Fruit fly (Drosophila melanogaster) whole organism, embryonic: ENCODE results near the gene CG12075.
A peak's percentile ranks its signal among the peaks of the same experiment; 100 is the strongest.

ENCODE experiments used
- Bteb2 ChIP-seq: fragments of 200-800 bp; sonication (Bioruptor generic); optimal IDR thresholded peaks from 2 replicates; lab custom pipeline; 2016; ENCODE audit warnings: missing biosample characterization, missing genetic modification characterization
- CG10543 ChIP-seq: fragments of 200-800 bp; sonication (Bioruptor generic); optimal IDR thresholded peaks from 3 replicates; lab custom pipeline; 2017; ENCODE audit warnings: missing biosample characterization, mild to moderate bottlenecking, missing genetic modification characterization, moderate library complexity
- CG11504 ChIP-seq: fragments of 200-800 bp; sonication (Bioruptor generic); optimal IDR thresholded peaks from 3 replicates; lab custom pipeline; 2019; ENCODE audit warnings: missing biosample characterization, mild to moderate bottlenecking, missing genetic modification characterization, moderate library complexity
- CG12942 ChIP-seq: fragments of 200-800 bp; sonication (Bioruptor generic); optimal IDR thresholded peaks from 3 replicates; lab custom pipeline; 2016; ENCODE audit warnings: missing biosample characterization, missing genetic modification characterization
- CG14710 ChIP-seq: fragments of 200-800 bp; sonication (Bioruptor generic); optimal IDR thresholded peaks from 3 replicates; lab custom pipeline; 2019; ENCODE audit warnings: missing biosample characterization, mild to moderate bottlenecking, missing genetic modification characterization, moderate library complexity
- CG1529 ChIP-seq: fragments of 200-800 bp; sonication (Bioruptor generic); optimal IDR thresholded peaks from 3 replicates; lab custom pipeline; 2018; ENCODE audit warnings: missing biosample characterization, missing genetic modification characterization
- CG1602 ChIP-seq: fragments of 200-800 bp; sonication (Bioruptor generic); optimal IDR thresholded peaks from 3 replicates; lab custom pipeline; 2016; ENCODE audit warnings: missing biosample characterization, missing genetic modification characterization
- CG1792 ChIP-seq: fragments of 200-800 bp; sonication (Bioruptor generic); optimal IDR thresholded peaks from 2 replicates; lab custom pipeline; 2016; ENCODE audit warnings: missing biosample characterization, missing genetic modification characterization
- CG2202 ChIP-seq: fragments of 200-800 bp; sonication (Bioruptor generic); optimal IDR thresholded peaks from 2 replicates; lab custom pipeline; 2018; ENCODE audit warnings: missing biosample characterization, mild to moderate bottlenecking, missing genetic modification characterization
- CG3847 ChIP-seq: fragments of 200-800 bp; sonication (Bioruptor generic); IDR thresholded peaks from 2 replicates; pipeline ENCODE4 v1.3.6; 2022; ENCODE audit warnings: missing biosample characterization, missing genetic modification characterization
- CG42726 ChIP-seq: fragments of 200-800 bp; sonication (Bioruptor generic); IDR thresholded peaks from 2 replicates; pipeline ENCODE4 v1.3.6; 2022; ENCODE audit warnings: missing biosample characterization, missing genetic modification characterization; ENCODE audit not compliant: partially characterized antibody
- CG6813 ChIP-seq: fragments of 200-800 bp; sonication (Bioruptor generic); optimal IDR thresholded peaks from 2 replicates; lab custom pipeline; 2017; ENCODE audit warnings: missing biosample characterization, missing genetic modification characterization, mild to moderate bottlenecking, moderate library complexity, missing genetic modification reagents
- CG7271 ChIP-seq: fragments of 200-800 bp; sonication (Bioruptor generic); optimal IDR thresholded peaks from 2 replicates; lab custom pipeline; 2018; ENCODE audit warnings: missing biosample characterization, mild to moderate bottlenecking, missing genetic modification characterization, moderate library complexity
- CG7372 ChIP-seq: fragments of 200-800 bp; sonication (Bioruptor generic); IDR thresholded peaks from 2 replicates; pipeline ENCODE4 v1.3.6; 2022; ENCODE audit warnings: missing biosample characterization, missing genetic modification characterization
- CG8290 ChIP-seq, 3 experiments: fragments of 200-800 bp; sonication (Bioruptor generic); optimal IDR thresholded peaks; 2 replicates each; lab custom pipeline; 2016 to 2019; ENCODE audit warnings: missing biosample characterization in 3 of 3, missing genetic modification characterization in 3 of 3, mild to moderate bottlenecking in 2 of 3, moderate library complexity in 1 of 3
- CG8388 ChIP-seq: fragments of 200-800 bp; sonication (Bioruptor generic); optimal IDR thresholded peaks from 2 replicates; lab custom pipeline; 2019; ENCODE audit warnings: missing biosample characterization, mild to moderate bottlenecking, missing genetic modification characterization, moderate library complexity
- CG9215 ChIP-seq: fragments of 200-800 bp; sonication (Bioruptor generic); IDR thresholded peaks from 2 replicates; pipeline ENCODE4 v1.3.6; 2022; ENCODE audit warnings: missing biosample characterization, missing genetic modification characterization
- CrebB ChIP-seq: fragments of 200-800 bp; sonication (Bioruptor generic); optimal IDR thresholded peaks from 3 replicates; lab custom pipeline; 2018; ENCODE audit warnings: missing biosample characterization, mild to moderate bottlenecking, missing genetic modification characterization
- Dbx ChIP-seq: fragments of 200-800 bp; sonication (Bioruptor generic); IDR thresholded peaks from 3 replicates; pipeline ENCODE4 v1.3.6; 2022; ENCODE audit warnings: missing biosample characterization, missing genetic modification characterization
- Drgx ChIP-seq: fragments of 200-800 bp; sonication (Bioruptor generic); IDR thresholded peaks from 2 replicates; pipeline ENCODE4 v1.3.6; 2022; ENCODE audit warnings: missing biosample characterization, missing genetic modification characterization
- E2f2 ChIP-seq: fragments of 200-800 bp; sonication (Bioruptor generic); IDR thresholded peaks from 2 replicates; pipeline ENCODE4 v1.3.6; 2022; ENCODE audit warnings: missing biosample characterization, missing genetic modification characterization
- Ets97D ChIP-seq: fragments of 200-800 bp; sonication (Bioruptor generic); optimal IDR thresholded peaks from 3 replicates; lab custom pipeline; 2016; ENCODE audit warnings: missing biosample characterization, missing genetic modification characterization
- H2.0 ChIP-seq: fragments of 200-800 bp; sonication (Bioruptor generic); IDR thresholded peaks from 2 replicates; pipeline ENCODE4 v1.3.6; 2022; ENCODE audit warnings: missing biosample characterization, missing genetic modification characterization
- HLH3B ChIP-seq: fragments of 200-800 bp; sonication (Bioruptor generic); IDR thresholded peaks from 2 replicates; pipeline ENCODE4 v1.3.6; 2022; ENCODE audit warnings: missing biosample characterization, missing genetic modification characterization
- HLHmδ ChIP-seq: fragments of 200-800 bp; sonication (Bioruptor generic); optimal IDR thresholded peaks from 2 replicates; lab custom pipeline; 2018; ENCODE audit warnings: missing biosample characterization, mild to moderate bottlenecking, missing genetic modification characterization, moderate library complexity
- Hr39 ChIP-seq: fragments of >200 bp; optimal IDR thresholded peaks from 2 replicates; lab custom pipeline; 2017
- Lpt ChIP-seq: fragments of >200 bp; optimal IDR thresholded peaks from 2 replicates; lab custom pipeline; 2018; ENCODE audit warnings: missing biosample characterization, missing genetic modification characterization
- Nf-YB ChIP-seq: fragments of 200-800 bp; sonication (Bioruptor generic); optimal IDR thresholded peaks from 3 replicates; lab custom pipeline; 2019; ENCODE audit warnings: missing biosample characterization, mild to moderate bottlenecking, missing genetic modification characterization, moderate library complexity
- Opbp ChIP-seq: fragments of 200-800 bp; sonication (Bioruptor generic); IDR thresholded peaks from 3 replicates; pipeline ENCODE4 v1.3.6; 2022; ENCODE audit warnings: missing biosample characterization, missing genetic modification characterization; ENCODE audit not compliant: partially characterized antibody
- Taf1 ChIP-seq: fragments of 200-800 bp; sonication (Bioruptor generic); IDR thresholded peaks from 2 replicates; pipeline ENCODE4 v1.3.6; 2022; ENCODE audit warnings: missing biosample characterization, missing genetic modification characterization
- Vsx1 ChIP-seq: fragments of 200-800 bp; sonication (Bioruptor generic); optimal IDR thresholded peaks from 2 replicates; lab custom pipeline; 2017; ENCODE audit warnings: missing biosample characterization, mild to moderate bottlenecking, missing genetic modification characterization, missing genetic modification reagents
- bigmax ChIP-seq: fragments of 200-800 bp; sonication (Bioruptor generic); optimal IDR thresholded peaks from 2 replicates; lab custom pipeline; 2018; ENCODE audit warnings: missing biosample characterization, mild to moderate bottlenecking, missing genetic modification characterization
- fd64A ChIP-seq: fragments of 200-800 bp; sonication (Bioruptor generic); optimal IDR thresholded peaks from 3 replicates; lab custom pipeline; 2018; ENCODE audit warnings: missing biosample characterization, mild to moderate bottlenecking, missing genetic modification characterization
- gem ChIP-seq: fragments of 200-800 bp; sonication (Bioruptor generic); optimal IDR thresholded peaks from 2 replicates; lab custom pipeline; 2019; ENCODE audit warnings: missing biosample characterization, mild to moderate bottlenecking, missing genetic modification characterization, moderate library complexity
- hkb ChIP-seq, 2 experiments: fragments of 200-800 bp in 1 of 2; fragments of >200 bp in 1 of 2; sonication (Bioruptor generic) in 1 of 2; IDR thresholded peaks in 1 of 2; optimal IDR thresholded peaks in 1 of 2; 2 replicates each; pipeline versions ENCODE4 v1.3.6 to Lab custom; 2017 to 2022; ENCODE audit warnings: missing biosample characterization in 1 of 2, missing genetic modification characterization in 1 of 2
- kay ChIP-seq: fragments of 200-800 bp; sonication (Bioruptor generic); optimal IDR thresholded peaks from 2 replicates; lab custom pipeline; 2016; ENCODE audit warnings: missing biosample characterization, missing genetic modification characterization
- klu ChIP-seq: fragments of 200-800 bp; sonication (Bioruptor generic); IDR thresholded peaks from 2 replicates; pipeline ENCODE4 v1.3.6; 2022; ENCODE audit warnings: missing biosample characterization, missing genetic modification characterization
- lbe ChIP-seq: fragments of 200-800 bp; sonication (Bioruptor generic); optimal IDR thresholded peaks from 2 replicates; lab custom pipeline; 2016; ENCODE audit warnings: missing biosample characterization, mild to moderate bottlenecking, missing genetic modification characterization
- lola ChIP-seq, 3 experiments: fragments of >200 bp in 2 of 3; fragments of 200-800 bp in 1 of 3; sonication (Bioruptor generic) in 1 of 3; optimal IDR thresholded peaks; 2 replicates each; lab custom pipeline; 2017 to 2019; ENCODE audit warnings: missing biosample characterization in 3 of 3, missing genetic modification characterization in 3 of 3, mild to moderate bottlenecking in 1 of 3, moderate library complexity in 1 of 3
- onecut ChIP-seq: fragments of 200-800 bp; sonication (Bioruptor generic); IDR thresholded peaks from 2 replicates; pipeline ENCODE4 v1.3.6; 2022; ENCODE audit warnings: missing biosample characterization, missing genetic modification characterization
- pfk ChIP-seq: fragments of 200-800 bp; sonication (Bioruptor generic); optimal IDR thresholded peaks from 2 replicates; lab custom pipeline; 2018; ENCODE audit warnings: missing biosample characterization, mild to moderate bottlenecking, missing genetic modification characterization, moderate library complexity
- pho ChIP-seq: fragments of 200-800 bp; sonication (Bioruptor generic); optimal IDR thresholded peaks from 2 replicates; lab custom pipeline; 2016; ENCODE audit warnings: missing biosample characterization, missing genetic modification characterization
- sim ChIP-seq: fragments of 200-800 bp; sonication (Bioruptor generic); IDR thresholded peaks from 2 replicates; pipeline ENCODE4 v1.3.6; 2022; ENCODE audit warnings: missing biosample characterization, missing genetic modification characterization
- tup ChIP-seq: fragments of 200-800 bp; sonication (Bioruptor generic); optimal IDR thresholded peaks from 2 replicates; lab custom pipeline; 2016; ENCODE audit warnings: missing biosample characterization, mild to moderate bottlenecking, missing genetic modification characterization, moderate library complexity
- vvl ChIP-seq: fragments of 200-800 bp; sonication (Bioruptor generic); IDR thresholded peaks from 2 replicates; pipeline ENCODE4 v1.3.6; 2022; ENCODE audit warnings: missing biosample characterization, missing genetic modification characterization
- wor ChIP-seq: fragments of 200-800 bp; sonication (Bioruptor generic); IDR thresholded peaks from 2 replicates; pipeline ENCODE4 v1.3.6; 2022; ENCODE audit warnings: missing biosample characterization, missing genetic modification characterization
- z ChIP-seq: fragments of 200-800 bp; sonication (Bioruptor generic); IDR thresholded peaks from 3 replicates; pipeline ENCODE4 v1.3.6; 2022; ENCODE audit warnings: missing biosample characterization, missing genetic modification characterization
- zen ChIP-seq: fragments of 200-800 bp; sonication (Bioruptor generic); optimal IDR thresholded peaks from 3 replicates; lab custom pipeline; 2018; ENCODE audit warnings: missing biosample characterization, mild to moderate bottlenecking, missing genetic modification characterization, moderate library complexity
- zfh2 ChIP-seq: fragments of 200-800 bp; sonication (Bioruptor generic); optimal IDR thresholded peaks from 2 replicates; lab custom pipeline; 2016; ENCODE audit warnings: missing biosample characterization, missing genetic modification characterization

Gene CG12075

dm6 chrX:8892445-8893009 lies 54.4 kb downstream of the CG12075 start (continued):
- TF ChIP-seq CG14710 (tag; lab: Kevin White, UChicago), result no peak
- TF ChIP-seq gem (tag; lab: Kevin White, UChicago), result peak; percentile 69
- no peak for TF ChIP-seq pfk (GFP tag; lab: Kevin White, UChicago)
- peak; percentile 17 for TF ChIP-seq CG8388 (GFP tag; lab: Kevin White, UChicago)
- TF ChIP-seq CG1602 (GFP tag; lab: Kevin White, UChicago), result peak; percentile 45
- no peak for TF ChIP-seq CG8290 (GFP tag; optimal IDR thresholded peaks at IDR 0.05; lab: Kevin White, UChicago)
- no peak for TF ChIP-seq CG8290 (tag; optimal IDR thresholded peaks at IDR 0.05; lab: Kevin White, UChicago)
- no peak for TF ChIP-seq lbe (GFP tag; lab: Kevin White, UChicago)
- peak; percentile 56 for TF ChIP-seq CG11504
- peak; percentile 49; the same call in 1 of the 2 replicates for TF ChIP-seq vvl (GFP tag; lab: Robert Waterston, UW)
- TF ChIP-seq CG7372 (GFP tag; lab: Robert Waterston, UW), result peak; percentile 33; the same call in 1 of the 2 replicates
- TF ChIP-seq Vsx1 (GFP tag; lab: Kevin White, UChicago), result no peak
- peak; percentile 78; the same call in 2 of the 3 replicates for TF ChIP-seq Dbx (GFP tag; lab: Robert Waterston, UW)
- no peak for TF ChIP-seq CG7271 (tag; lab: Kevin White, UChicago)
- TF ChIP-seq zfh2 (GFP tag; lab: Kevin White, UChicago), result peak; percentile 68
- peak; percentile 31 for TF ChIP-seq CG6813
- TF ChIP-seq H2.0 (GFP tag; lab: Robert Waterston, UW), result peak; percentile 18; the same call in 1 of the 2 replicates
- no peak; the same call in 1 of the 2 replicates for TF ChIP-seq E2f2 (GFP tag; lab: Robert Waterston, UW)
- no peak for TF ChIP-seq bigmax (GFP tag; lab: Kevin White, UChicago)
- no peak for TF ChIP-seq zen (tag; lab: Kevin White, UChicago)
- TF ChIP-seq CG12942 (GFP tag; lab: Kevin White, UChicago), result peak; percentile 29
- TF ChIP-seq fd64A (GFP tag; lab: Kevin White, UChicago), result no peak
- TF ChIP-seq Drgx, result no peak
- TF ChIP-seq onecut (GFP tag; lab: Robert Waterston, UW), result peak; percentile 25; the same call in 1 of the 2 replicates
- TF ChIP-seq CG3847 (GFP tag; lab: Robert Waterston, UW), result peak; percentile 47
- TF ChIP-seq lola (GFP tag; optimal IDR thresholded peaks at IDR 0.05; lab: Kevin White, UChicago), result no peak
- TF ChIP-seq sim, result no peak
- no peak for TF ChIP-seq Opbp (GFP tag; lab: Robert Waterston, UW)
- TF ChIP-seq CG9215 (GFP tag; lab: Robert Waterston, UW), result peak; percentile 59; the same call in 1 of the 2 replicates
- TF ChIP-seq CG10543 (GFP tag; lab: Kevin White, UChicago), result peak; percentile 61
- no peak for TF ChIP-seq Hr39
- no peak for TF ChIP-seq HLHmδ (GFP tag; lab: Kevin White, UChicago)
- no peak for TF ChIP-seq Lpt (GFP tag; lab: Kevin White, UChicago)
- TF ChIP-seq z (GFP tag; lab: Robert Waterston, UW), result no peak
- no peak for TF ChIP-seq wor (GFP tag; lab: Robert Waterston, UW)
- peak; percentile 31; the same call in 1 of the 2 replicates for TF ChIP-seq Taf1 (GFP tag; lab: Robert Waterston, UW)
- TF ChIP-seq HLH3B (GFP tag; lab: Robert Waterston, UW), result peak; percentile 55
- TF ChIP-seq Nf-YB, result no peak
- TF ChIP-seq CG42726 (GFP tag; lab: Robert Waterston, UW), result no peak
- TF ChIP-seq CG1529 (GFP tag; lab: Kevin White, UChicago), result no peak
- no peak for TF ChIP-seq klu (GFP tag; lab: Robert Waterston, UW)
- no peak for TF ChIP-seq CG2202 (tag; lab: Kevin White, UChicago)
- peak; percentile 58 for TF ChIP-seq pho (GFP tag; lab: Kevin White, UChicago)
- peak; percentile 18 for TF ChIP-seq Ets97D
- TF ChIP-seq Bteb2 (GFP tag; lab: Kevin White, UChicago), result peak; percentile 38
- TF ChIP-seq CG1792, result no peak
- no peak for TF ChIP-seq hkb (optimal IDR thresholded peaks at IDR 0.05; lab: Kevin White, UChicago)
- peak; percentile 47; the same call in 1 of the 2 replicates for TF ChIP-seq hkb (GFP tag; IDR thresholded peaks at IDR 0.05; lab: Robert Waterston, UW)
- peak; percentile 19 for TF ChIP-seq kay (GFP tag; lab: Kevin White, UChicago)
- TF ChIP-seq CrebB (tag; lab: Kevin White, UChicago), result no peak
- no peak for TF ChIP-seq tup (GFP tag; lab: Kevin White, UChicago)
